Worm (Caenorhabditis elegans): Measurements from ENCODE around the gene dnj-16.
A peak's percentile ranks its signal among the peaks of the same experiment; 100 is the strongest.

The dnj-16 gene

DNA sequence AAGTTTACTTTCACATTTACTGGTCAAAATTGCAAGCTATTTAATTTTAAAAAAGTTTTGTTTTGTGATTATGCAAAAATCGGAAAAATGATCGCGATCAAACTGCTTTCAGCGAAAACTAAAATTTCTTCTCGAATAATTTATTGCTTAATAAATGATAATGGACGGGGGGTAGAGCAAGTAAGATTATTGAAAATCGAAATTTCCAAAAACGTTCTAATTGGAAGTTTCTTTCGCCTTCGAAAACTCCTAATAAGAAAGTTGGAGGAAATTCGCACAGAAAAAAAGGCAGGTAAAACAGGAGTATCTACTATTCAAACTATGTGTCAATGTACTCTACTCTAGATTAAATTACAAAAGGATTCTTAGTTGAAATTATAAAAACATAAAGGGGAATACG, 18.7 kb upstream of the dnj-16 start (continued):
- TF ChIP-seq zip-2 (tag; optimal IDR thresholded peaks at IDR 0.05) (no peak), madf-9 (GFP tag; conservative IDR thresholded peaks at IDR 0.05) (no peak), ztf-7 (tag; optimal IDR thresholded peaks at IDR 0.05) (no peak), mxl-3 (GFP tag; optimal IDR thresholded peaks at IDR 0.05) (no peak), gei-8 (GFP tag; optimal IDR thresholded peaks at IDR 0.05) (no peak), daf-12 (tag; optimal IDR thresholded peaks at IDR 0.05) (no peak)

DNA sequence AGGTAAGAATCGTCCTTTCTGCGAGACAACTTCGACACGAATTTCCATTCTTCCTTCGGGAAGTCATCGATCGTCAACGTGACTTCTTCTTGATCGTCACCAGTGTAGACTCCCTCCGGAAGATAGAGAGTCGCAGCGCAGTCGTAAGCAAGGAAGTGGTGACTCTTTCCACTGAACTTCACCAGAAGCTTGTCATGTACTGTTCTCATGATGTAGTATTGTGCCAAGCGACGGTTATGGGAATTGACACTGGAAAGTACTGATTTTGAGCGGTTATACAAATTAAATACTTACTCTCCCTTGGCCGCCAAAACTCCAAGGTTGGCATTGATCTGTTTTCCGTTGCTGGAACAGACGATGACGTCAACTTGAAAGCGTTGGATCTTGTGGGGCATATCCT, 15.5 kb upstream of the dnj-16 start:
- TF ChIP-seq hmg-1.1 (GFP tag; IDR thresholded peaks at IDR 0.05) (no peak), lin-13 (GFP tag; optimal IDR thresholded peaks at IDR 0.05) (no peak), F44E2.7 (GFP tag; IDR thresholded peaks at IDR 0.05) (0 out of 2 replicates have a peak, but pooled peaks have one; percentile 12), F10B5.3 (tag; optimal IDR thresholded peaks at IDR 0.05) (no peak), fos-1 (tag; optimal IDR thresholded peaks at IDR 0.05) (no peak), snpc-4 (tag; optimal IDR thresholded peaks at IDR 0.05) (no peak)

DNA sequence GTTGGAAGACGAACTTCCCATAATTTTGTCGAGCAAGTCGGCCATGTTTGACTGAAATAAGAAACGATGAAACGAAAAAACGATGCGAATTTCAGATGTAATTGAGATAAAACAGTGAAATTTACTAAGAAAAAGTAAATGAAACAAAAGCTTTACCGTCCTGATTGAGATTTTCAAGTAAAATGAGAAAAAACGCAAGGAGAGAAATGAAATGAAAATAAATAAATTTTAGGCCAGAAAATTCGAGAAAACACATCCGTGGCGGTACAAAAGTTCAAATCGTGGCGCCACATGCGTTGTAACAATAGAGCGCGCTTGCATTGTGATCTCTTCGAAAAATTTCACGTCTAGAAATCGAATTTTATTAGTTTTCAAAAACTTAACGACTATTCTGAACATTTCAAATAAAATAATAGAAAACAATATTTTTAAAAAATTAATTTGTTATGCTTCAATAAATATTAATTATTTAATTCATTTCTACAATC, 14.8 kb upstream of the dnj-16 start, which contains the start of the genes hrde-1 and C16C10.13:
Gene hrde-1, minus strand, starts transcription at position 51 of the 488 bp plus-strand sequence.
Gene C16C10.13, plus strand, starts transcription at position 332 of the 488 bp plus-strand sequence.
- no peak for TF ChIP-seq Y75B8A.6 (GFP tag; IDR thresholded peaks at IDR 0.05)
- TF ChIP-seq F49E8.2 (tag; optimal IDR thresholded peaks at IDR 0.05; ENCODE audit: borderline replicate concordance): peak; percentile 77
- TF ChIP-seq unc-130 (GFP tag; optimal IDR thresholded peaks at IDR 0.05): peak; percentile 90
- TF ChIP-seq ceh-28 (tag; optimal IDR thresholded peaks at IDR 0.05): no peak
- peak; percentile 96 for TF ChIP-seq lin-38 (GFP tag; IDR thresholded peaks at IDR 0.05)

DNA sequence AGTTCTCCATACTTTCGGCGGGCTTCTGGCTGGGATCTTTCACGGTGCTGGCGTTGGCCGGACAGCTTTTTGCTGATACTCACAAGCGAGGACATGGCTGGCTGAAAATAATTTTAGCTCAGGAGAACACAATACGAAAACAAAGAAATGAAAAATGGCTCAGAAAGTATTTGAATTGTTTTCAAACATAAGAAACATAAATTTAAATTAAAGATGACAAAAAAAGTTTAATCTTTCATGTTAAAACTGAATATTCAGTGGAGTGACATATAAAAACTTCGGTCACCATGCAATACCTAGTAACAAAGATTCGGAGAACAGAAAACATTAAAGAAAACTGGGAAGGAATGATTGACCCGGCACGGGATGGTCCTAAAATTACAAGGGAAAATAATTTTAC, 12.4 kb upstream of the dnj-16 start, which contains the start of gene C16C10.2:
Gene C16C10.2, minus strand, starts transcription at position 101 of the 400 bp plus-strand sequence.
- TF ChIP-seq T20F7.1 (GFP tag; optimal IDR thresholded peaks at IDR 0.05) (no peak), zfp-2 (tag; optimal IDR thresholded peaks at IDR 0.05) (no peak), zip-2 (tag; optimal IDR thresholded peaks at IDR 0.05) (no peak), snpc-1.2 (GFP tag; IDR thresholded peaks at IDR 0.05) (no peak), mes-2 (tag; optimal IDR thresholded peaks at IDR 0.05; ENCODE audit: poor library complexity, severe bottlenecking) (no peak), gei-8 (GFP tag; optimal IDR thresholded peaks at IDR 0.05) (no peak), Y105C5A.15 (GFP tag; IDR thresholded peaks at IDR 0.05) (no peak), T26A8.4 (GFP tag; IDR thresholded peaks at IDR 0.05) (no peak), nhr-41 (GFP tag; IDR thresholded peaks at IDR 0.05) (no peak), nhr-102 (tag; optimal IDR thresholded peaks at IDR 0.05) (no peak), spr-3 (GFP tag; optimal IDR thresholded peaks at IDR 0.05) (no peak), dve-1 (tag; optimal IDR thresholded peaks at IDR 0.05; ENCODE audit: insufficient read depth) (no peak), nhr-77 (tag; optimal IDR thresholded peaks at IDR 0.05) (no peak)

DNA sequence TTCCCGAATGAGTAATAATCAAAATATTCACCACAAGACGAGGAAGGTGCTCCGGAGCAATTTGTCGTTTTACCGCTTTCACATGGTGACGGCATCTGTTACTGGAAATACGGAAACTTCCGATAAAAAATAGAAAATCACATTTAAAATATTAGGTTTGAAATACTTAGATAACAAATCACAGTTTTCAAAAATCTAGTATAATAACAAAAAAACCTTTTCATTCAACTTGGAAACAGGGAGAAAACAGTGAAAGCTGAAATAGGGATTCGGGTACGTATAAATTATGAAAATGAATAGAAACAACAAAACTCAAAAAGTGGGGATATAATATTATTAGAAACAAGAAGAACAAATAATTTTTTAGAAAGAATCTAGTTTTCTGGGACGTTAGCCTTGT, 9.6 kb upstream of the dnj-16 start, which contains the start of gene C16C10.1:
Gene C16C10.1, minus strand, starts transcription at position 101 of the 400 bp plus-strand sequence.
- TF ChIP-seq lin-1 (GFP tag; IDR thresholded peaks at IDR 0.05): no peak
- TF ChIP-seq ceh-28 (tag; optimal IDR thresholded peaks at IDR 0.05): no peak
- TF ChIP-seq ama-1 (optimal IDR thresholded peaks at IDR 0.05): no peak
- no peak for TF ChIP-seq zfp-3 (GFP tag; conservative IDR thresholded peaks at IDR 0.05)
- no peak for TF ChIP-seq unc-62 (GFP tag; optimal IDR thresholded peaks at IDR 0.05 in 1 of 2)
- no peak for TF ChIP-seq unc-62 (tag; optimal IDR thresholded peaks at IDR 0.05)
- TF ChIP-seq tag-97 (GFP tag; IDR thresholded peaks at IDR 0.05): no peak
- no peak for TF ChIP-seq dpl-1 (GFP tag; optimal IDR thresholded peaks at IDR 0.05)
- TF ChIP-seq mxl-3 (GFP tag; optimal IDR thresholded peaks at IDR 0.05): no peak
- no peak for TF ChIP-seq D1046.2 (GFP tag; IDR thresholded peaks at IDR 0.05)
- no peak for TF ChIP-seq Y5F2A.4 (GFP tag; optimal IDR thresholded peaks at IDR 0.05)
- no peak for TF ChIP-seq R02D3.7 (tag; optimal IDR thresholded peaks at IDR 0.05)
- no peak for TF ChIP-seq nhr-111 (GFP tag; optimal IDR thresholded peaks at IDR 0.05)
